Worm (Caenorhabditis elegans): ENCODE data around the gene cdh-12.

DNA sequence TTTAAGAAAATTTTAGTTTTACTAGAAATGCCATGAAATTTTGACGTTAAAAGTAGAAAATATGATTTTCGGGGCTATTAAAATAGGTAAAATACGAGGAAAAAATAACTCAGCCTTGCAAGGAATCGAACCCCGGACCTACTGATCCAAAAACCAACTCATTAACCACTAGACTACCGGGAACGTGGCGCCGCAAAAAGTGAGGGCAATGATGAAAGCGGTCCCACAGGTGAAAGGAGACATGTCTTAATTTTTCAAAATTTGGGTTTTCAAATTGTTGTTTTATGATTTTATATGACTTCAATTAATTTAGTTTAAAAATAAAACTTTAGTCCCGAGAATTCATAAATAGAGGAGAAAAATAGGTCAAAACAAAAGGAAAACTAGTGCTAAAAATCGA, 78.8 kb downstream of the cdh-12 start:
- TF ChIP-seq hsf-1 (GFP tag; IDR thresholded peaks at IDR 0.05) (no peak), nhr-27 (tag; optimal IDR thresholded peaks at IDR 0.05) (no peak), pha-4 (tag; optimal IDR thresholded peaks at IDR 0.05) (no peak), chd-7 (tag; optimal IDR thresholded peaks at IDR 0.05) (no peak), ceh-100 (GFP tag; IDR thresholded peaks at IDR 0.05) (no peak), F55B11.4 (tag; optimal IDR thresholded peaks at IDR 0.05; ENCODE audit: borderline replicate concordance, insufficient read depth) (no peak)
